Worm (Caenorhabditis elegans) whole organism, late embryonic: ENCODE data around the gene egli-1.

Experiments used
- K09A11.1 ChIP-seq: sonication (generic microtip); optimal IDR thresholded peaks from 2 replicates; lab custom pipeline; 2017; ENCODE audit warnings: antibody characterized with exemption, mild to moderate bottlenecking, missing genetic modification characterization, missing compliant biosample characterization; ENCODE audit not compliant: insufficient read depth
- T23F11.4 ChIP-seq: fragments of 200-800 bp; sonication (Bioruptor generic); optimal IDR thresholded peaks from 2 replicates; lab custom pipeline; 2018; ENCODE audit warnings: mild to moderate bottlenecking, missing genetic modification characterization, missing compliant biosample characterization
- Y22D7AL.16 ChIP-seq: sonication (generic microtip); optimal IDR thresholded peaks from 2 replicates; lab custom pipeline; 2016; ENCODE audit warnings: missing genetic modification characterization, missing compliant biosample characterization
- ceh-14 ChIP-seq: sonication (generic microtip); optimal IDR thresholded peaks from 2 replicates; lab custom pipeline; 2016; ENCODE audit warnings: missing genotype, missing genetic modification characterization, missing compliant biosample characterization
- ceh-2 ChIP-seq: sonication (generic microtip); optimal IDR thresholded peaks from 2 replicates; lab custom pipeline; 2016; ENCODE audit warnings: missing genotype, missing genetic modification characterization, missing compliant biosample characterization
- ceh-24 ChIP-seq: sonication (generic microtip); optimal IDR thresholded peaks from 2 replicates; lab custom pipeline; 2016; ENCODE audit warnings: mild to moderate bottlenecking, missing genetic modification characterization, missing compliant biosample characterization
- ceh-31 ChIP-seq: sonication (generic microtip); optimal IDR thresholded peaks from 2 replicates; lab custom pipeline; 2016; ENCODE audit warnings: missing genetic modification characterization, missing compliant biosample characterization
- ceh-34 ChIP-seq: sonication (generic microtip); optimal IDR thresholded peaks from 2 replicates; lab custom pipeline; 2016; ENCODE audit warnings: mild to moderate bottlenecking, missing genetic modification characterization, missing compliant biosample characterization
- ceh-48 ChIP-seq: sonication (generic microtip); optimal IDR thresholded peaks from 2 replicates; lab custom pipeline; 2016; ENCODE audit warnings: missing genetic modification characterization, inconsistent platforms, missing compliant biosample characterization
- ceh-6 ChIP-seq: fragments of 200-800 bp; sonication (Bioruptor generic); optimal IDR thresholded peaks from 2 replicates; lab custom pipeline; 2018; ENCODE audit warnings: mild to moderate bottlenecking, missing genetic modification characterization, missing compliant biosample characterization
- ceh-9 ChIP-seq: sonication (generic microtip); optimal IDR thresholded peaks from 2 replicates; lab custom pipeline; 2016; ENCODE audit warnings: mild to moderate bottlenecking, missing genetic modification characterization, inconsistent platforms, missing compliant biosample characterization
- che-1 ChIP-seq: sonication (generic microtip); optimal IDR thresholded peaks from 2 replicates; lab custom pipeline; 2016; ENCODE audit warnings: mild to moderate bottlenecking, missing genetic modification characterization, missing compliant biosample characterization
- dve-1 ChIP-seq: sonication (generic microtip); optimal IDR thresholded peaks from 2 replicates; lab custom pipeline; 2017; ENCODE audit warnings: antibody characterized with exemption, mild to moderate bottlenecking, missing genetic modification characterization, missing compliant biosample characterization
- elt-2 ChIP-seq: sonication (generic microtip); optimal IDR thresholded peaks from 2 replicates; lab custom pipeline; 2016; ENCODE audit warnings: missing genetic modification reagents, missing genetic modification characterization, missing compliant biosample characterization
- ets-4 ChIP-seq: sonication (generic microtip); optimal IDR thresholded peaks from 2 replicates; lab custom pipeline; 2016; ENCODE audit warnings: missing genetic modification characterization, missing compliant biosample characterization
- fkh-10 ChIP-seq: fragments of 150-350 bp; optimal IDR thresholded peaks from 2 replicates; lab custom pipeline; 2014; ENCODE audit warnings: missing biosample characterization, missing genetic modification reagents, missing genetic modification characterization
- gmeb-2 ChIP-seq: sonication (generic microtip); optimal IDR thresholded peaks from 2 replicates; lab custom pipeline; 2016; ENCODE audit warnings: missing genetic modification characterization, inconsistent platforms, missing compliant biosample characterization
- hlh-13 ChIP-seq: fragments of 200-800 bp; sonication (Bioruptor generic); optimal IDR thresholded peaks from 2 replicates; lab custom pipeline; 2018; ENCODE audit warnings: mild to moderate bottlenecking, missing genetic modification characterization, missing compliant biosample characterization
- lim-6 ChIP-seq: sonication (generic microtip); optimal IDR thresholded peaks from 2 replicates; lab custom pipeline; 2016; ENCODE audit warnings: missing genetic modification characterization, missing compliant biosample characterization
- madf-2 ChIP-seq: sonication (generic microtip); optimal IDR thresholded peaks from 2 replicates; lab custom pipeline; 2017; ENCODE audit warnings: missing genetic modification characterization, missing compliant biosample characterization
- nfya-1 ChIP-seq: sonication (generic microtip); optimal IDR thresholded peaks from 2 replicates; lab custom pipeline; 2017; ENCODE audit warnings: missing genetic modification characterization, mild to moderate bottlenecking, missing compliant biosample characterization, antibody characterized with exemption, moderate library complexity
- pag-3 ChIP-seq: sonication (generic microtip); optimal IDR thresholded peaks from 2 replicates; lab custom pipeline; 2016; ENCODE audit warnings: missing compliant biosample characterization, missing genetic modification characterization, borderline replicate concordance
- pax-1 ChIP-seq: fragments of 150-350 bp; optimal IDR thresholded peaks from 2 replicates; lab custom pipeline; 2014; ENCODE audit warnings: missing biosample characterization, missing genetic modification characterization
- pha-2 ChIP-seq: sonication (generic microtip); optimal IDR thresholded peaks from 2 replicates; lab custom pipeline; 2017; ENCODE audit warnings: mild to moderate bottlenecking, missing genetic modification characterization, missing compliant biosample characterization
- pros-1 ChIP-seq: fragments of 150-350 bp; optimal IDR thresholded peaks from 2 replicates; lab custom pipeline; 2014; ENCODE audit warnings: missing biosample characterization, missing genetic modification reagents, missing genetic modification characterization
- rnt-1 ChIP-seq: sonication (generic microtip); optimal IDR thresholded peaks from 2 replicates; lab custom pipeline; 2016; ENCODE audit warnings: missing genetic modification characterization, missing compliant biosample characterization
- sdc-2 ChIP-seq: sonication (generic microtip); optimal IDR thresholded peaks from 2 replicates; lab custom pipeline; 2016; ENCODE audit warnings: missing genotype, missing genetic modification characterization, missing compliant biosample characterization
- sox-2 ChIP-seq: fragments of 200-800 bp; sonication (Bioruptor generic); IDR thresholded peaks from 2 replicates; pipeline ENCODE4 v1.3.6; 2022; ENCODE audit warnings: missing genetic modification reagents, missing genetic modification characterization, missing compliant biosample characterization
- sox-4 ChIP-seq: sonication (generic microtip); optimal IDR thresholded peaks from 2 replicates; lab custom pipeline; 2017; ENCODE audit warnings: mild to moderate bottlenecking, missing genetic modification characterization, inconsistent platforms, missing compliant biosample characterization
- syd-9 ChIP-seq: sonication (generic microtip); optimal IDR thresholded peaks from 2 replicates; lab custom pipeline; 2016; ENCODE audit warnings: mild to moderate bottlenecking, missing genetic modification characterization, moderate library complexity, missing compliant biosample characterization
- tbx-2 ChIP-seq: sonication (generic microtip); optimal IDR thresholded peaks from 2 replicates; lab custom pipeline; 2016; ENCODE audit warnings: missing genetic modification characterization, missing compliant biosample characterization
- unc-3 ChIP-seq, 2 experiments: fragments of 200-800 bp in 1 of 2; sonication (Bioruptor generic) in 1 of 2; sonication (generic microtip) in 1 of 2; conservative IDR thresholded peaks in 1 of 2; optimal IDR thresholded peaks in 1 of 2; 2 replicates each; pipeline versions ENCODE4 v1.3.6 to Lab custom; 2016 to 2022; ENCODE audit warnings: missing compliant biosample characterization in 2 of 2, missing genetic modification characterization in 2 of 2, missing genetic modification reagents in 1 of 2
- unc-42 ChIP-seq: sonication (generic microtip); optimal IDR thresholded peaks from 2 replicates; lab custom pipeline; 2016; ENCODE audit warnings: missing genotype, missing genetic modification characterization, missing compliant biosample characterization
- unc-55 ChIP-seq: sonication (generic microtip); optimal IDR thresholded peaks from 2 replicates; lab custom pipeline; 2017; ENCODE audit warnings: missing biosample characterization, missing genetic modification reagents, missing genetic modification characterization
- zip-5 ChIP-seq: sonication (generic microtip); optimal IDR thresholded peaks from 2 replicates; lab custom pipeline; 2016; ENCODE audit warnings: missing genetic modification characterization, missing compliant biosample characterization
- ztf-16 ChIP-seq: sonication (generic microtip); optimal IDR thresholded peaks from 2 replicates; lab custom pipeline; 2017; ENCODE audit warnings: missing genetic modification characterization, missing compliant biosample characterization

The egli-1 gene

DNA sequence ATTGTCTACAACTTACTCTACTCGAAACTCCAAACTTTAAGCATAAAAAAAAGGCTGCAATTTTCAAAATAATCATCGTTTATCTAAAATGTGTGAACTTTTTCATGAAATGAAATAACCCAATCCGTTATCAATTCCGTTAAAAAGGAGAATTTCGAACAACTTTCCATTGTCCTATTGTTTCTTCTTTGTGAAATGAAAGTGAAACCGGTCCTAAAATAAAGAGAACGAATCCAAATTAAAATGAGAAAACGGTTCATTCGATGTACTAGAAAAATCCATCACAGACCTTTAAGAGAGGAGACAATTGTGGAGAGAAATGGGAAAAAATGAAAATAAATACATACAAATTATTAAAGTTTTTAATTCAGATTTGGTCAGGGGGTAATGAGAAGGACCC is 28.1 kb upstream of the egli-1 start, which contains the start of gene C01G6.9:
Gene C01G6.9, minus strand, starts transcription at position 141 of the 400 bp plus-strand sequence.
- TF ChIP-seq pha-2 (tag; lab: Kevin White, UChicago) (no peak), pag-3 (tag; lab: Kevin White, UChicago) (no peak), hlh-13 (GFP tag; lab: Kevin White, UChicago) (no peak), che-1 (no peak), Y22D7AL.16 (tag; lab: Kevin White, UChicago) (no peak)
- TF ChIP-seq, all 69 proteins: peak for 0

DNA sequence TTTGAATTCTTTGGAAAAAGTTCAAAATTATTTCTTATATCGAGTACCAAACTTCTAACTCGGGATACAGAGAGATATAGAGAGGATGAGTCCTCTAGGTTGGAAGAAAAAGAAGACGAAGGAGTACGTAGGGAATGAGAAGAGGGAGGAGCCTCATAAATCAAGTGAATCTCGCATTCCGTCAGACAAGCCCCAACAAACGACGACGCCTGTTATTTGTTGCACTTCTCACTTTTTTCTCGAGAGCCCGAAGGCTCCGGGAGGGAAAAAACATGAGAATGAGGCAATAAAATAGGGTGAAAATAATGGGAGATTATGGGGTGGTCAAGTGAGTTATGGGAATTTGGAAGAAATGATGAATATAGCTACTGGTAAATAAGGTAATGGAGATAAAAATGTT is 24.1 kb upstream of the egli-1 start:
- TF ChIP-seq unc-55 (GFP tag; lab: Kevin White, UChicago) (peak; percentile 45), ceh-34 (tag; lab: Kevin White, UChicago) (no peak)

DNA sequence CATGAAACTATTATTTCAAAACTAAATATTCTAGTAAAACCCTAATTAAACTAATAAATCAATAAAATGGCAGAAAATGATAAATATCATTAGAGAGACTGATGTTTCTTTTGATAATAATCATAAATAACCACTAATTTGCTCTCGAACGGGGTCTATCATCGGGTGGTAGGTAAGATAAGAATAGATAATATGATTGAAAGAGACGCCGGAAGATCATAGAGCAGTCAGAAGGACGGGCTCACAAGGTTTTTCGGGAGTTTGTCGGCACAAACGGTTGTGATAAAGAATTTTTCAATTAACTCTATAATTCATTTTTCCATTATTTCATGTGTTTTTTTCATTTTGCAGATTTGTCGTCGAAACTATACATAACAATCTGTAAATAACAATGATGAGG is 22.7 kb upstream of the egli-1 start:
- TF ChIP-seq unc-55 (GFP tag; lab: Kevin White, UChicago) (peak; percentile 13), elt-2 (tag; lab: Kevin White, UChicago) (peak; percentile 90), madf-2 (no peak), pag-3 (tag; lab: Kevin White, UChicago) (no peak), ceh-9 (tag; lab: Kevin White, UChicago) (no peak), ceh-31 (no peak)

DNA sequence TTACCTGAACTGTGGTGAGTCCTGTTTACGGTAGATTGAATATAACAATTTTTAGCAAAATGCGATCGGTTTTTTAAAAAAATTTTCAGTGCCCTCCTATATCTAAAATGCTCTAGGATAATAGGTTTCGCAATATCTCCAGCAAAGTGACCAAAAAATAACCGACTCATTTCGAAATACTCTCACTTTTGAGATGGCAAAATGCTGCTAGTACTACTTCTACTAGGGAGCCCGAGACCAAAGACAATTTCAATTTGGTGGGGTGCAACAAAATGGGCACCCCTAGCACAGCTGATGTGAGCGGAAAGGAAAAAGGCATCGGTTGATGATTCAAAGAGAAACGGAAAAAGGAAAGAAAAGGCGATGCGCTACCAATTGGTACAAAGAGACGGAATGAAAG is 20.2 kb upstream of the egli-1 start:
- TF ChIP-seq pag-3 (tag; lab: Kevin White, UChicago) (no peak), fkh-10 (GFP tag; lab: Kevin White, UChicago) (no peak), nfya-1 (tag; lab: Kevin White, UChicago) (no peak), ztf-16 (tag; lab: Kevin White, UChicago) (no peak), ceh-31 (no peak)

DNA sequence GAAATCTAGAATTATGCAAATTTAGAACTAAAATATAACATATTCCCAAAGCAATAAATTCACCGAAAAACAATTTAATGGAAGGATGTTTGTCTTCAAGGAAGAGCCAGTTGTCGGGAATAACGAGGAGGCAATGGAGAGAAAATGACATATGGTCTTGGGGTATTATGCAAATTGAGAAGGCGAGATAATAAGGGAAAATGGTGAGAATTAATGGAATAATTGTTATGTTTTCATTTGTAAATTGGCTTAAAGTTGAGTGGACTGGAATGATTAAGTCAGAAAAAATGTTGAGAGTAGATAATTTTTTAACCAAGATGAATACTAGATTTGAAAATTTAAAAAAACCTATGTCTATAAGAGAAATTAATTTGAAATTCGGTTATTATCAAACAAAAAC is 18.9 kb upstream of the egli-1 start:
- TF ChIP-seq ceh-24 (tag; lab: Kevin White, UChicago) (no peak), ceh-31 (peak; percentile 3), dve-1 (tag; lab: Kevin White, UChicago) (no peak), T23F11.4 (GFP tag; lab: Kevin White, UChicago) (no peak), unc-42 (tag; lab: Kevin White, UChicago) (peak; percentile 73), pha-2 (tag; lab: Kevin White, UChicago) (no peak), tbx-2 (tag; lab: Kevin White, UChicago) (peak; percentile 5)

DNA sequence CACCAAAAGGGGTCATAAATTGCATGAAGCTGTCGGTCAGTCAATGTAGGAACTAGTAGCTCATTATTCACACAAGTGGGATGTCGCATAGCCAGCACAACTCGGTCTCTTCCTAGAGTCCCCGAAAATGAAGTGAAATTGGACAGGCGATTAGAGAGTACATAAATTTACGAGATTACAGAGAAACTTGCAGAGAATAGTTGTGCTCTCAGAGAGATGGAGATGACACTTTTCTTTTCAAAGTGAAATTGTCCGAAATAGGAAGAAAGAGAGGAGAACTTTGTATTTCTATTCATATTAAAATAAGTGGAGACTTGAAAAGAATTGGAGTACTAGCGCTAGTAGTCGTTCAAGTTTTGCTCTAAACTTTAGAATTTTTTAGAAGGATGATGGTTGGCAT is 18.2 kb upstream of the egli-1 start:
- TF ChIP-seq unc-55 (GFP tag; lab: Kevin White, UChicago) (peak; percentile 4), K09A11.1 (no peak), ceh-34 (tag; lab: Kevin White, UChicago) (peak; percentile 27), gmeb-2 (tag; lab: Kevin White, UChicago) (no peak), unc-42 (tag; lab: Kevin White, UChicago) (peak; percentile 65)

DNA sequence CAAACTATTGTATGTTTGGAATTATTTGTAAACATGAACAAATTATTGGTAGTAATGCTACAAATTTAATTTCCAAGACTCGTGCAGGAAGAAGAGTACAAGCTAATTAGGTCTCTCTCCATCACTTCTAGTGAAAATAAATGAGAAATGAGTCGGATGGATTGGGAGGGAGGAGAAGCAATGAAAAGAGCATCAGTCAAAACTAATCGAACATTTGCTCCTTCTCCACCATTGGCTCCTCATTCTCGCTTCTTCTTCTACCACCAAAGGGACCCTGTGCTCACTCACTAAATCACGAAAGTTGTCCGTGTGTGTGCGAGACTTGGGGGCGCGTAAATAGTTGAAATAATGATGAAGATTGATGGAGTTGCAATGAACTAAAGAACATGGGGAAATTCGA is 16.9 kb upstream of the egli-1 start:
- TF ChIP-seq nfya-1 (tag; lab: Kevin White, UChicago) (peak; percentile 52), che-1 (no peak), sox-4 (tag; lab: Kevin White, UChicago) (no peak), ets-4 (no peak), lim-6 (tag; lab: Kevin White, UChicago) (peak; percentile 0), unc-3 (GFP tag; conservative IDR thresholded peaks at IDR 0.05; lab: Robert Waterston, UW) (no peak), unc-3 (tag; optimal IDR thresholded peaks at IDR 0.05; lab: Kevin White, UChicago) (no peak), unc-55 (GFP tag; lab: Kevin White, UChicago) (peak; percentile 91), ceh-6 (GFP tag; lab: Kevin White, UChicago) (no peak), rnt-1 (tag; lab: Kevin White, UChicago) (peak; percentile 56), ceh-48 (tag; lab: Kevin White, UChicago) (no peak), sdc-2 (tag; lab: Kevin White, UChicago) (no peak), pros-1 (tag; lab: Kevin White, UChicago) (no peak), ceh-34 (tag; lab: Kevin White, UChicago) (no peak), pax-1 (tag; lab: Kevin White, UChicago) (no peak), unc-42 (tag; lab: Kevin White, UChicago) (peak; percentile 94), ceh-2 (no peak), sox-2 (GFP tag; lab: Robert Waterston, UW) (no peak), syd-9 (tag; lab: Kevin White, UChicago) (peak; percentile 1), zip-5 (no peak), ceh-31 (peak; percentile 52), ceh-14 (tag; lab: Kevin White, UChicago) (peak; percentile 66), ceh-24 (tag; lab: Kevin White, UChicago) (no peak)
